Worm (Caenorhabditis elegans): ENCODE results near the gene twk-39.

Gene twk-39

DNA sequence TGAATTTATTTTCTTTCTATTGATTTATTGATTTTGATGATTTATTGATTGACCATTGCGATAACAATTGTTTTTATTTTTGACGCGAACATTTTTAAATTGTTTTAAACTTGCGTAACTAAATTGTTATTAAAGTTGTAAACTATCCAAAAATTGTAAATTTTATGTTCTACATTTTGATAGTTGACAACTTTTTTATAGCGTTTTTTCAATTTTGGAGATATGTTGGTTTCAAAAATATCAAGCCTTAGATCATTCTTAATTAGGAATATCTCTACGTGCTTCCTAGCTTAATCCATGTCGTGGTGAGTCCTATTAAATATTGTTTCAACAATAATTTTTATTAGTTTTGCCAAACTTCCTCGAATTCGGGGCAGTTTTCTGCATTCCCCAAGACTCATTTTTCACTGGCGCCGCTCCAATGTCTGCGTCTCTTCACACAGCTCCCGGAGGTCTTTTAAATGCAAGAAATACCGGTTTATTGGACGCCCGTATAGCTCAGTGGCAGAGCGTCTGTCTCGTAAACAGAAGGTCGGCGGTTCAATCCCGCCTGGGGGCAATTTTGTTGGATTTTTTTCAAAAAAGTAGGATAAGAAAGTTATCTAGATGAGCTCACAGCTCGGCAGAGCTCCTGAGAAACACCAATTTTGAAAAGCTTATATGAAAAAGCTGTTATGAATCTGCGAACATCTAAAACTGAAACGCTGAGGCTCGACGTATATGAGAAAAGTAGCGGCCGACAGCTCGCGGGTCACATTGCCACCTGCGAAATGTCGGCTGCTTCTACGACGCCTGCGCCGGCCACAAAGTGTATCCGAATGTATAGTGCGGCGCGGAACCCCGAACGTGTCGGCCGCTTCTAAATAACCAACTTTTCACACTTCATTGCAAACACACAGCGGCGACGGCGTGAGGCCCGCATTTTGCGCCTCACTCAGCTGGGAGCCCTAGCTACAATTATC lies 3.0 kb upstream of the twk-39 start, which contains the start of gene C24H11.2 (continued):
- peak; percentile 13 for TF ChIP-seq lsl-1 (GFP tag; optimal IDR thresholded peaks at IDR 0.05)
- TF ChIP-seq T07F8.4 (tag; optimal IDR thresholded peaks at IDR 0.05), result peak; percentile 28
- peak; percentile 69 for TF ChIP-seq ztf-26 (tag; optimal IDR thresholded peaks at IDR 0.05)
- TF ChIP-seq let-607 (tag; optimal IDR thresholded peaks at IDR 0.05), result peak; percentile 34 to 61
- 0 out of 2 replicates have a peak, but pooled peaks have one; percentile 18 for TF ChIP-seq madf-3 (GFP tag; IDR thresholded peaks at IDR 0.05)
- peak; percentile 38 for TF ChIP-seq ztf-3 (GFP tag; optimal IDR thresholded peaks at IDR 0.05)
- peak; percentile 31 for TF ChIP-seq F22D6.2 (tag; optimal IDR thresholded peaks at IDR 0.05)
- peak; percentile 16 for TF ChIP-seq him-1 (tag; optimal IDR thresholded peaks at IDR 0.05)
- TF ChIP-seq ccch-3 (GFP tag; optimal IDR thresholded peaks at IDR 0.05), result peak; percentile 42
- peak; percentile 80 for TF ChIP-seq B0261.1 (tag; optimal IDR thresholded peaks at IDR 0.05)
- 0 out of 2 replicates have a peak, but pooled peaks have one; percentile 47 for TF ChIP-seq egl-18 (GFP tag; IDR thresholded peaks at IDR 0.05)
- TF ChIP-seq tbp1 (GFP tag; optimal IDR thresholded peaks at IDR 0.05), result peak; percentile 94
- TF ChIP-seq madf-6 (GFP tag; IDR thresholded peaks at IDR 0.05), result 0 out of 2 replicates have a peak, but pooled peaks have one; percentile 25
- TF ChIP-seq nhr-179 (tag; optimal IDR thresholded peaks at IDR 0.05), result peak; percentile 23
- TF ChIP-seq rpc-1 (optimal IDR thresholded peaks at IDR 0.05), result peak; percentile 69
- peak; percentile 71 for TF ChIP-seq rpc-1 (tag; optimal IDR thresholded peaks at IDR 0.05)
- TF ChIP-seq bed-2 (GFP tag; IDR thresholded peaks at IDR 0.05), result 0 out of 2 replicates have a peak, but pooled peaks have one; percentile 17
- peak; percentile 32 for TF ChIP-seq ets-4 (GFP tag; optimal IDR thresholded peaks at IDR 0.05)
- TF ChIP-seq ekl-4 (GFP tag; IDR thresholded peaks at IDR 0.05), result peak; percentile 32; the same call in 1 of the 2 replicates
- TF ChIP-seq pbrm-1 (GFP tag; IDR thresholded peaks at IDR 0.05), result peak; percentile 47; the same call in 1 of the 2 replicates
- peak; percentile 80 for TF ChIP-seq zim-3 (tag; optimal IDR thresholded peaks at IDR 0.05)
- peak; percentile 71 for TF ChIP-seq athp-1 (tag; optimal IDR thresholded peaks at IDR 0.05)
- TF ChIP-seq mxl-1 (tag; optimal IDR thresholded peaks at IDR 0.05), result peak; percentile 50
- peak; percentile 34; the same call in 1 of the 2 replicates for TF ChIP-seq ceh-100 (GFP tag; IDR thresholded peaks at IDR 0.05)
- peak; percentile 53 for TF ChIP-seq atf-7 (tag; optimal IDR thresholded peaks at IDR 0.05)
- TF ChIP-seq nhr-27 (tag; optimal IDR thresholded peaks at IDR 0.05), result peak; percentile 79
- TF ChIP-seq sptf-2 (GFP tag; optimal IDR thresholded peaks at IDR 0.05), result peak; percentile 85
- TF ChIP-seq ztf-22 (GFP tag; optimal IDR thresholded peaks at IDR 0.05), result peak; percentile 68
- TF ChIP-seq B0035.1 (tag; optimal IDR thresholded peaks at IDR 0.05), result peak; percentile 53
- peak; percentile 71 for TF ChIP-seq B0336.3 (GFP tag; IDR thresholded peaks at IDR 0.05)
- TF ChIP-seq lin-26 (GFP tag; IDR thresholded peaks at IDR 0.05), result peak; percentile 91
- peak; percentile 51 for TF ChIP-seq lin-54 (GFP tag; optimal IDR thresholded peaks at IDR 0.05)
- TF ChIP-seq ceh-79 (tag; optimal IDR thresholded peaks at IDR 0.05), result peak; percentile 35
- TF ChIP-seq zfh-2 (GFP tag; conservative IDR thresholded peaks at IDR 0.05), result peak; percentile 83
- TF ChIP-seq mcd-1 (GFP tag; IDR thresholded peaks at IDR 0.05), result peak; percentile 71
- TF ChIP-seq hmg-20 (GFP tag; IDR thresholded peaks at IDR 0.05), result peak; percentile 74; the same call in 1 of the 2 replicates
- TF ChIP-seq F52B5.7 (tag; optimal IDR thresholded peaks at IDR 0.05), result peak; percentile 55
- TF ChIP-seq Y56A3A.18 (GFP tag; IDR thresholded peaks at IDR 0.05), result peak; percentile 85
- peak; percentile 59 for TF ChIP-seq attf-5 (GFP tag; optimal IDR thresholded peaks at IDR 0.05)
